Worm (Caenorhabditis elegans) whole organism, L4 larva: ENCODE results near the gene nas-14.

Experiments used
- T20F7.1 ChIP-seq: fragments of 200-800 bp; sonication (Bioruptor generic); optimal IDR thresholded peaks from 2 replicates; lab custom pipeline; 2018; ENCODE audit warnings: mild to moderate bottlenecking, missing genetic modification characterization, missing compliant biosample characterization
- nhr-77 ChIP-seq: fragments of 150-350 bp; optimal IDR thresholded peaks from 2 replicates; lab custom pipeline; 2014; ENCODE audit warnings: missing biosample characterization, missing genetic modification characterization
- tag-97 ChIP-seq: fragments of 200-800 bp; sonication (Bioruptor generic); IDR thresholded peaks from 2 replicates; pipeline ENCODE4 v1.3.6; 2022; ENCODE audit warnings: missing genetic modification characterization, missing compliant biosample characterization

DNA sequence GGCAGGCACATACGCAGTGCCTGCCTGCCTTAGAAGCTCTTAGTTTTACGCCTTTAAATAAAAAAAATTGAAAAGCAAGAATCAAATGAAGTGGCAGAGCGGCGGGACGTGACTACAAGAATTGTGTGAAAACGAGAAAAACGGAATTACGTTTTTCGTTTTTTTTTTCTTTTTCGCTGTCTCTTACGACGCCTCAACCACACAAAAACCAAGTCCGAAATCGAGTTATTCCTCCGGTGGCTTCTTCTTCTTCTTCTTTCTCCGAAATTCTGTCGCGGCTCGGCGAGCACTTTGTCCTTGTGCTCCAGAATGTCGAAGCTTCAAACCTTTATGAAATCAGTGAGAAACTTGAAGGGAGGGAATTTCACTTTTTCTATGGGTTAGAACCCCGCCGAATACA, 50.3 kb downstream of the nas-14 start:
- TF ChIP-seq tag-97 (GFP tag; lab: Robert Waterston, UW) (no peak), T20F7.1 (GFP tag; lab: Kevin White, UChicago) (no peak), nhr-77 (no peak)
